Worm (Caenorhabditis elegans) whole organism, early embryonic: Measurements from ENCODE around the gene ace-1.

Source experiments
- B0310.2 ChIP-seq: sonication (generic microtip); optimal IDR thresholded peaks from 2 replicates; lab custom pipeline; 2016; ENCODE audit warnings: mild to moderate bottlenecking, missing genetic modification characterization, missing compliant biosample characterization
- F13C5.2 ChIP-seq: sonication (generic microtip); optimal IDR thresholded peaks from 2 replicates; lab custom pipeline; 2017; ENCODE audit warnings: mild to moderate bottlenecking, missing genetic modification characterization, inconsistent platforms, missing compliant biosample characterization
- aly-1 ChIP-seq: sonication (generic microtip); optimal IDR thresholded peaks from 2 replicates; lab custom pipeline; 2016; ENCODE audit warnings: missing genetic modification characterization, missing compliant biosample characterization
- ama-1 ChIP-seq: fragments of 150-350 bp; optimal IDR thresholded peaks from 2 replicates; lab custom pipeline; 2014
- ceh-13 ChIP-seq: fragments of 200-800 bp; sonication (Bioruptor generic); optimal IDR thresholded peaks from 2 replicates; lab custom pipeline; 2018; ENCODE audit warnings: mild to moderate bottlenecking, missing genetic modification characterization, missing compliant biosample characterization
- ceh-36 ChIP-seq: sonication (generic microtip); optimal IDR thresholded peaks from 2 replicates; lab custom pipeline; 2016; ENCODE audit warnings: missing genetic modification characterization, inconsistent platforms, missing compliant biosample characterization
- ets-7 ChIP-seq: sonication (generic microtip); optimal IDR thresholded peaks from 2 replicates; lab custom pipeline; 2016; ENCODE audit warnings: missing genotype, missing genetic modification characterization, missing compliant biosample characterization
- flt-1 ChIP-seq: fragments of 200-800 bp; sonication (Bioruptor generic); IDR thresholded peaks from 2 replicates; pipeline ENCODE4 v1.3.6; 2022; ENCODE audit warnings: missing genetic modification characterization, missing compliant biosample characterization
- hmbx-1 ChIP-seq: sonication (generic microtip); optimal IDR thresholded peaks from 2 replicates; lab custom pipeline; 2016; ENCODE audit warnings: mild to moderate bottlenecking, missing genetic modification characterization, missing compliant biosample characterization
- hmg-4 ChIP-seq: fragments of 200-800 bp; sonication (Bioruptor generic); optimal IDR thresholded peaks from 2 replicates; lab custom pipeline; 2018; ENCODE audit warnings: mild to moderate bottlenecking, missing genetic modification characterization, missing compliant biosample characterization
- hnd-1 ChIP-seq: sonication (generic microtip); optimal IDR thresholded peaks from 2 replicates; lab custom pipeline; 2016; ENCODE audit warnings: missing genetic modification characterization, missing compliant biosample characterization
- pes-1 ChIP-seq: fragments of 200-800 bp; sonication (Bioruptor generic); IDR thresholded peaks from 2 replicates; pipeline ENCODE4 v1.3.6; 2022; ENCODE audit warnings: missing genetic modification reagents, missing genetic modification characterization, missing compliant biosample characterization
- scrt-1 ChIP-seq: fragments of 200-800 bp; sonication (Bioruptor generic); IDR thresholded peaks from 2 replicates; pipeline ENCODE4 v1.3.6; 2022; ENCODE audit warnings: missing genetic modification characterization, missing compliant biosample characterization
- sea-1 ChIP-seq: fragments of 200-800 bp; sonication (Bioruptor generic); conservative IDR thresholded peaks from 2 replicates; pipeline ENCODE4 v1.3.6; 2022; ENCODE audit warnings: missing genetic modification characterization, missing compliant biosample characterization
- tbx-11 ChIP-seq: fragments of 200-800 bp; sonication (Bioruptor generic); IDR thresholded peaks from 2 replicates; pipeline ENCODE4 v1.3.6; 2022; ENCODE audit warnings: missing genetic modification characterization, missing compliant biosample characterization
- tbx-37 ChIP-seq: fragments of 200-800 bp; sonication (Bioruptor generic); conservative IDR thresholded peaks from 2 replicates; pipeline ENCODE4 v1.3.6; 2022; ENCODE audit warnings: missing genetic modification reagents, missing genetic modification characterization, missing compliant biosample characterization
- tra-4 ChIP-seq: sonication (generic microtip); optimal IDR thresholded peaks from 2 replicates; lab custom pipeline; 2017; ENCODE audit warnings: missing genetic modification characterization, missing compliant biosample characterization

ace-1 gene

ce11 chrX:16366993-16367392, at the start of gene ace-1:
Gene ace-1, plus strand, starts transcription at chrX:16367293.
- TF ChIP-seq F13C5.2 (tag; lab: Kevin White, UChicago) (no peak), tbx-11 (GFP tag; lab: Robert Waterston, UW) (no peak), aly-1 (no peak), ceh-13 (GFP tag; lab: Kevin White, UChicago) (no peak), B0310.2 (tag; lab: Kevin White, UChicago) (no peak), ceh-36 (tag; lab: Kevin White, UChicago) (no peak), hmbx-1 (tag; lab: Kevin White, UChicago) (no peak), ama-1 (lab: Kevin White, UChicago) (no peak), hnd-1 (tag; lab: Kevin White, UChicago) (no peak), tbx-37 (no peak), sea-1 (GFP tag; lab: Robert Waterston, UW) (no peak)

- TF ChIP-seq tbx-11 (GFP tag; lab: Robert Waterston, UW) = no peak
- TF ChIP-seq F13C5.2 (tag; lab: Kevin White, UChicago) = no peak
- no peak for TF ChIP-seq ceh-13 (GFP tag; lab: Kevin White, UChicago)
- no peak for TF ChIP-seq flt-1 (GFP tag; lab: Robert Waterston, UW)
- TF ChIP-seq B0310.2 (tag; lab: Kevin White, UChicago) = no peak
- TF ChIP-seq ama-1 (lab: Kevin White, UChicago) = no peak
- TF ChIP-seq hmbx-1 (tag; lab: Kevin White, UChicago) = no peak
- TF ChIP-seq hnd-1 (tag; lab: Kevin White, UChicago) = no peak
- no peak for TF ChIP-seq scrt-1 (GFP tag; lab: Robert Waterston, UW)
- TF ChIP-seq tbx-37 = no peak
- no peak for TF ChIP-seq ceh-36 (tag; lab: Kevin White, UChicago)
- no peak for TF ChIP-seq tra-4 (tag; lab: Kevin White, UChicago)
Measured at ce11 chrX:16317629-16318028, 49.5 kb upstream of the ace-1 start, which contains the start of gene T01B4.3. Gene T01B4.3, minus strand, starts transcription at chrX:16317729.

- TF ChIP-seq sea-1 (GFP tag; lab: Robert Waterston, UW) = no peak
- TF ChIP-seq ama-1 (lab: Kevin White, UChicago) = no peak
- TF ChIP-seq flt-1 (GFP tag; lab: Robert Waterston, UW) = no peak
- no peak for TF ChIP-seq pes-1 (GFP tag; lab: Robert Waterston, UW)
- TF ChIP-seq ets-7 (tag; lab: Kevin White, UChicago) = no peak
- no peak for TF ChIP-seq ceh-36 (tag; lab: Kevin White, UChicago)
- no peak for TF ChIP-seq tra-4 (tag; lab: Kevin White, UChicago)
- no peak for TF ChIP-seq hmbx-1 (tag; lab: Kevin White, UChicago)
- TF ChIP-seq tbx-11 (GFP tag; lab: Robert Waterston, UW) = no peak
- TF ChIP-seq scrt-1 (GFP tag; lab: Robert Waterston, UW) = no peak
Measured at ce11 chrX:16318248-16318647, 48.8 kb upstream of the ace-1 start.

ce11 chrX:16321327-16321726, 45.8 kb upstream of the ace-1 start:
- TF ChIP-seq ceh-36 (tag; lab: Kevin White, UChicago) (no peak), ama-1 (lab: Kevin White, UChicago) (no peak), B0310.2 (tag; lab: Kevin White, UChicago) (no peak), tra-4 (tag; lab: Kevin White, UChicago) (no peak), hmbx-1 (tag; lab: Kevin White, UChicago) (no peak), scrt-1 (GFP tag; lab: Robert Waterston, UW) (no peak), flt-1 (GFP tag; lab: Robert Waterston, UW) (no peak), ets-7 (tag; lab: Kevin White, UChicago) (no peak), F13C5.2 (tag; lab: Kevin White, UChicago) (no peak), tbx-37 (no peak), pes-1 (GFP tag; lab: Robert Waterston, UW) (no peak), ceh-13 (GFP tag; lab: Kevin White, UChicago) (no peak), hmg-4 (GFP tag; lab: Kevin White, UChicago) (no peak), hnd-1 (tag; lab: Kevin White, UChicago) (no peak)

- TF ChIP-seq aly-1 = no peak
- no peak for TF ChIP-seq sea-1 (GFP tag; lab: Robert Waterston, UW)
- no peak for TF ChIP-seq tra-4 (tag; lab: Kevin White, UChicago)
- TF ChIP-seq flt-1 (GFP tag; lab: Robert Waterston, UW) = no peak
- TF ChIP-seq hnd-1 (tag; lab: Kevin White, UChicago) = no peak
- no peak for TF ChIP-seq scrt-1 (GFP tag; lab: Robert Waterston, UW)
- no peak for TF ChIP-seq tbx-11 (GFP tag; lab: Robert Waterston, UW)
- TF ChIP-seq pes-1 (GFP tag; lab: Robert Waterston, UW) = no peak
- TF ChIP-seq hmg-4 (GFP tag; lab: Kevin White, UChicago) = no peak
- TF ChIP-seq B0310.2 (tag; lab: Kevin White, UChicago) = no peak
- no peak for TF ChIP-seq F13C5.2 (tag; lab: Kevin White, UChicago)
- no peak for TF ChIP-seq ceh-36 (tag; lab: Kevin White, UChicago)
Measured at ce11 chrX:16321864-16322263, 45.2 kb upstream of the ace-1 start.

ce11 chrX:16324222-16324621, 42.9 kb upstream of the ace-1 start:
- TF ChIP-seq hnd-1 (tag; lab: Kevin White, UChicago) (no peak), flt-1 (GFP tag; lab: Robert Waterston, UW) (no peak), tra-4 (tag; lab: Kevin White, UChicago) (no peak), ets-7 (tag; lab: Kevin White, UChicago) (no peak), ama-1 (lab: Kevin White, UChicago) (no peak), hmg-4 (GFP tag; lab: Kevin White, UChicago) (no peak), scrt-1 (GFP tag; lab: Robert Waterston, UW) (no peak), tbx-11 (GFP tag; lab: Robert Waterston, UW) (no peak), sea-1 (GFP tag; lab: Robert Waterston, UW) (no peak)

ce11 chrX:16327229-16327628, 39.9 kb upstream of the ace-1 start:
- TF ChIP-seq hnd-1 (tag; lab: Kevin White, UChicago) = no peak
